Worm (Caenorhabditis elegans) whole organism, early embryonic: ENCODE data around the gene str-87.

Experiments used
- F13C5.2 ChIP-seq: sonication (generic microtip); optimal IDR thresholded peaks from 2 replicates; lab custom pipeline; 2017; ENCODE audit warnings: mild to moderate bottlenecking, missing genetic modification characterization, inconsistent platforms, missing compliant biosample characterization
- ama-1 ChIP-seq: fragments of 150-350 bp; optimal IDR thresholded peaks from 2 replicates; lab custom pipeline; 2014
- ceh-13 ChIP-seq: fragments of 200-800 bp; sonication (Bioruptor generic); optimal IDR thresholded peaks from 2 replicates; lab custom pipeline; 2018; ENCODE audit warnings: mild to moderate bottlenecking, missing genetic modification characterization, missing compliant biosample characterization
- ceh-36 ChIP-seq: sonication (generic microtip); optimal IDR thresholded peaks from 2 replicates; lab custom pipeline; 2016; ENCODE audit warnings: missing genetic modification characterization, inconsistent platforms, missing compliant biosample characterization
- flt-1 ChIP-seq: fragments of 200-800 bp; sonication (Bioruptor generic); IDR thresholded peaks from 2 replicates; pipeline ENCODE4 v1.3.6; 2022; ENCODE audit warnings: missing genetic modification characterization, missing compliant biosample characterization
- hmbx-1 ChIP-seq: sonication (generic microtip); optimal IDR thresholded peaks from 2 replicates; lab custom pipeline; 2016; ENCODE audit warnings: mild to moderate bottlenecking, missing genetic modification characterization, missing compliant biosample characterization
- hmg-4 ChIP-seq: fragments of 200-800 bp; sonication (Bioruptor generic); optimal IDR thresholded peaks from 2 replicates; lab custom pipeline; 2018; ENCODE audit warnings: mild to moderate bottlenecking, missing genetic modification characterization, missing compliant biosample characterization
- hnd-1 ChIP-seq: sonication (generic microtip); optimal IDR thresholded peaks from 2 replicates; lab custom pipeline; 2016; ENCODE audit warnings: missing genetic modification characterization, missing compliant biosample characterization
- scrt-1 ChIP-seq: fragments of 200-800 bp; sonication (Bioruptor generic); IDR thresholded peaks from 2 replicates; pipeline ENCODE4 v1.3.6; 2022; ENCODE audit warnings: missing genetic modification characterization, missing compliant biosample characterization
- sea-1 ChIP-seq: fragments of 200-800 bp; sonication (Bioruptor generic); conservative IDR thresholded peaks from 2 replicates; pipeline ENCODE4 v1.3.6; 2022; ENCODE audit warnings: missing genetic modification characterization, missing compliant biosample characterization
- tbx-37 ChIP-seq: fragments of 200-800 bp; sonication (Bioruptor generic); conservative IDR thresholded peaks from 2 replicates; pipeline ENCODE4 v1.3.6; 2022; ENCODE audit warnings: missing genetic modification reagents, missing genetic modification characterization, missing compliant biosample characterization
- tra-4 ChIP-seq: sonication (generic microtip); optimal IDR thresholded peaks from 2 replicates; lab custom pipeline; 2017; ENCODE audit warnings: missing genetic modification characterization, missing compliant biosample characterization

DNA sequence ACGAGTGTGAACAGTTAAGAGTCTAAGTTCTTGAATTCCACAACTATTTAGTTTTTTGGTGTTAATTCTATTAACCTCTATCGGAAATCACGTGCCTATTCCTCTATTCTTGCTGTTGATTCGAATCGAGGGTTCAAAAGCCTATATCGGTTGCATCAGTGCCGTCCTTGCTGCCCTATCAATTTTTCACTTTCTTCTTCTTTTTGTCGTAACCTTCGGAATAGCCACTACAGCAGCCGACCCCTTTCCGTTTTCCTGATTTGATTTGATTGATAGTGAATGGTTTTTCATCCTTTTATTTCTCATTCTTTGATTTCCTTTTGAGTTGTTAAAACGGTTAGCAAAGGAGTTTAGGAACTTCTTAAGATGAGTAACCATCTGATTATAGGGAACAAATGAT lies 6.3 kb upstream of the str-87 start:
- no peak for TF ChIP-seq ceh-36
- no peak for TF ChIP-seq hmbx-1 (tag; lab: Kevin White, UChicago)
- no peak for TF ChIP-seq sea-1 (GFP tag; lab: Robert Waterston, UW)
- TF ChIP-seq F13C5.2 = no peak
- no peak for TF ChIP-seq flt-1 (GFP tag; lab: Robert Waterston, UW)
- TF ChIP-seq ama-1 (lab: Kevin White, UChicago) = no peak
- no peak for TF ChIP-seq hmg-4 (GFP tag; lab: Kevin White, UChicago)
- no peak for TF ChIP-seq hnd-1 (tag; lab: Kevin White, UChicago)
- TF ChIP-seq ceh-13 = no peak
- no peak for TF ChIP-seq tbx-37 (GFP tag; lab: Robert Waterston, UW)
- no peak for TF ChIP-seq scrt-1 (GFP tag; lab: Robert Waterston, UW)
- TF ChIP-seq tra-4 (tag; lab: Kevin White, UChicago) = no peak
